Worm (Caenorhabditis elegans) whole organism, young adult: ENCODE results near the gene str-93.

ENCODE experiments used
- B0035.1 ChIP-seq: sonication (generic microtip); optimal IDR thresholded peaks from 2 replicates; lab custom pipeline; 2016; ENCODE audit warnings: missing genetic modification characterization, mild to moderate bottlenecking, missing compliant biosample characterization, missing genotype, missing genetic modification reagents
- C17E4.6 ChIP-seq: fragments of 200-800 bp; sonication (Bioruptor generic); IDR thresholded peaks from 2 replicates; pipeline ENCODE4 v1.3.6; 2022; ENCODE audit warnings: missing genetic modification reagents, missing genetic modification characterization, missing compliant biosample characterization
- F23B12.7 ChIP-seq: sonication (generic microtip); optimal IDR thresholded peaks from 2 replicates; lab custom pipeline; 2017; ENCODE audit warnings: missing genetic modification characterization, mild to moderate bottlenecking, missing compliant biosample characterization, antibody characterized with exemption, moderate library complexity; ENCODE audit not compliant: insufficient read depth
- F37B4.10 ChIP-seq: fragments of 200-800 bp; sonication (Bioruptor generic); IDR thresholded peaks from 2 replicates; pipeline ENCODE4 v1.3.6; 2022; ENCODE audit warnings: missing genetic modification characterization, missing compliant biosample characterization
- F49E8.2 ChIP-seq: sonication (generic microtip); optimal IDR thresholded peaks from 3 replicates; lab custom pipeline; 2017; ENCODE audit warnings: missing genetic modification characterization, mild to moderate bottlenecking, missing compliant biosample characterization, antibody characterized with exemption, moderate library complexity; ENCODE audit not compliant: insufficient read depth
- K12H6.12 ChIP-seq: fragments of 200-800 bp; sonication (Bioruptor generic); optimal IDR thresholded peaks from 2 replicates; lab custom pipeline; 2018; ENCODE audit warnings: mild to moderate bottlenecking, missing genetic modification characterization, missing compliant biosample characterization
- T07F8.4 ChIP-seq: sonication (generic microtip); optimal IDR thresholded peaks from 2 replicates; lab custom pipeline; 2016; ENCODE audit warnings: mild to moderate bottlenecking, missing genetic modification characterization, moderate library complexity, missing compliant biosample characterization
- Y53G8AR.9 ChIP-seq: fragments of 200-800 bp; sonication (Bioruptor generic); conservative IDR thresholded peaks from 2 replicates; pipeline ENCODE4 v1.3.6; 2022; ENCODE audit warnings: missing genetic modification reagents, missing genetic modification characterization, missing compliant biosample characterization
- Y56A3A.18 ChIP-seq: fragments of 200-800 bp; sonication (Bioruptor generic); IDR thresholded peaks from 2 replicates; pipeline ENCODE4 v1.3.6; 2022; ENCODE audit warnings: missing genetic modification reagents, missing genetic modification characterization, missing compliant biosample characterization
- akir-1 ChIP-seq: fragments of 200-800 bp; sonication (Bioruptor generic); optimal IDR thresholded peaks from 2 replicates; lab custom pipeline; 2018; ENCODE audit warnings: mild to moderate bottlenecking, missing genetic modification characterization, moderate library complexity, missing compliant biosample characterization
- ama-1 ChIP-seq, 3 experiments: fragments of 150-350 bp in 1 of 3; sonication (generic microtip) in 2 of 3; optimal IDR thresholded peaks; 2 replicates each; lab custom pipeline; 2014 to 2018; ENCODE audit warnings: missing biosample characterization in 2 of 3, missing genetic modification characterization in 2 of 3, missing genetic modification reagents in 2 of 3
- attf-3 ChIP-seq: fragments of 200-800 bp; sonication (Bioruptor generic); conservative IDR thresholded peaks from 2 replicates; pipeline ENCODE4 v1.3.6; 2022; ENCODE audit warnings: missing genetic modification reagents, missing genetic modification characterization, missing compliant biosample characterization
- cebp-2 ChIP-seq: fragments of 200-800 bp; sonication (Bioruptor generic); IDR thresholded peaks from 2 replicates; pipeline ENCODE4 v1.3.6; 2022; ENCODE audit warnings: missing genetic modification characterization, missing compliant biosample characterization
- ceh-27 ChIP-seq: fragments of 200-800 bp; sonication (Bioruptor generic); optimal IDR thresholded peaks from 2 replicates; lab custom pipeline; 2018; ENCODE audit warnings: mild to moderate bottlenecking, missing genetic modification characterization, moderate library complexity, missing compliant biosample characterization
- ceh-40 ChIP-seq: fragments of 200-800 bp; sonication (Bioruptor generic); IDR thresholded peaks from 2 replicates; pipeline ENCODE4 v1.3.6; 2022; ENCODE audit warnings: missing genetic modification characterization, missing compliant biosample characterization
- ceh-58 ChIP-seq: fragments of 200-800 bp; sonication (Bioruptor generic); IDR thresholded peaks from 2 replicates; pipeline ENCODE4 v1.3.6; 2022; ENCODE audit warnings: missing genetic modification characterization, missing compliant biosample characterization
- ceh-79 ChIP-seq: sonication (generic microtip); optimal IDR thresholded peaks from 2 replicates; lab custom pipeline; 2017; ENCODE audit warnings: mild to moderate bottlenecking, missing genetic modification characterization, missing compliant biosample characterization
- lag-1 ChIP-seq: fragments of 200-800 bp; sonication (Bioruptor generic); IDR thresholded peaks from 2 replicates; pipeline ENCODE4 v1.3.6; 2022; ENCODE audit warnings: missing genetic modification reagents, missing genetic modification characterization, missing compliant biosample characterization
- let-607 ChIP-seq, 2 experiments: fragments of 200-800 bp in 1 of 2; sonication (Bioruptor generic) in 1 of 2; sonication (generic microtip) in 1 of 2; optimal IDR thresholded peaks; 2 replicates each; lab custom pipeline; 2016 to 2018; ENCODE audit warnings: mild to moderate bottlenecking in 2 of 2, missing compliant biosample characterization in 2 of 2, missing genetic modification characterization in 2 of 2, moderate library complexity in 2 of 2, missing genotype in 1 of 2
- lin-35 ChIP-seq, 3 experiments: fragments of 150-350 bp in 2 of 3; sonication (generic microtip) in 1 of 3; optimal IDR thresholded peaks; 2 replicates each; lab custom pipeline; 2014 to 2018; ENCODE audit warnings: missing biosample characterization in 3 of 3, missing genetic modification characterization in 3 of 3, missing genetic modification reagents in 3 of 3
- lsl-1 ChIP-seq: fragments of 200-800 bp; sonication (Bioruptor generic); optimal IDR thresholded peaks from 2 replicates; lab custom pipeline; 2018; ENCODE audit warnings: mild to moderate bottlenecking, missing genetic modification characterization, moderate library complexity, missing compliant biosample characterization
- madf-10 ChIP-seq: sonication (generic microtip); optimal IDR thresholded peaks from 2 replicates; lab custom pipeline; 2016; ENCODE audit warnings: mild to moderate bottlenecking, missing genetic modification characterization, missing compliant biosample characterization
- madf-3 ChIP-seq: fragments of 200-800 bp; sonication (Bioruptor generic); IDR thresholded peaks from 2 replicates; pipeline ENCODE4 v1.3.6; 2022; ENCODE audit warnings: missing genetic modification reagents, missing genetic modification characterization, missing compliant biosample characterization
- madf-8 ChIP-seq: fragments of 200-800 bp; sonication (Bioruptor generic); conservative IDR thresholded peaks from 2 replicates; pipeline ENCODE4 v1.3.6; 2022; ENCODE audit warnings: missing genetic modification reagents, missing genetic modification characterization, missing compliant biosample characterization
- mcd-1 ChIP-seq: fragments of 200-800 bp; sonication (Bioruptor generic); IDR thresholded peaks from 2 replicates; pipeline ENCODE4 v1.3.6; 2022; ENCODE audit warnings: missing genetic modification reagents, missing genetic modification characterization, missing compliant biosample characterization
- nfya-1 ChIP-seq: sonication (generic microtip); optimal IDR thresholded peaks from 2 replicates; lab custom pipeline; 2017; ENCODE audit warnings: antibody characterized with exemption, missing compliant biosample characterization, missing genetic modification characterization, borderline replicate concordance; ENCODE audit not compliant: insufficient read depth
- nhr-179 ChIP-seq: sonication (generic microtip); optimal IDR thresholded peaks from 2 replicates; lab custom pipeline; 2016; ENCODE audit warnings: mild to moderate bottlenecking, missing genetic modification characterization, missing compliant biosample characterization
- nhr-27 ChIP-seq: fragments of 200-800 bp; sonication (Bioruptor generic); optimal IDR thresholded peaks from 2 replicates; lab custom pipeline; 2018; ENCODE audit warnings: mild to moderate bottlenecking, missing genetic modification characterization, moderate library complexity, missing compliant biosample characterization
- nhr-80 ChIP-seq: sonication (generic microtip); optimal IDR thresholded peaks from 2 replicates; lab custom pipeline; 2016; ENCODE audit warnings: missing genetic modification characterization, missing compliant biosample characterization
- nhr-90 ChIP-seq: sonication (generic microtip); optimal IDR thresholded peaks from 2 replicates; lab custom pipeline; 2016; ENCODE audit warnings: missing genotype, mild to moderate bottlenecking, missing genetic modification characterization, missing compliant biosample characterization
- pha-4 ChIP-seq: fragments of 150-350 bp; sonication (generic microtip); optimal IDR thresholded peaks from 2 replicates; lab custom pipeline; 2014; ENCODE audit warnings: missing biosample characterization, missing genetic modification reagents, missing genetic modification characterization
- rec-8 ChIP-seq, 2 experiments: sonication (generic microtip); optimal IDR thresholded peaks; 2 replicates each; lab custom pipeline; 2016; ENCODE audit warnings: mild to moderate bottlenecking in 2 of 2, missing genetic modification characterization in 2 of 2, missing genetic modification reagents in 2 of 2, missing genotype in 2 of 2, missing biosample characterization in 1 of 2, missing compliant biosample characterization in 1 of 2, moderate library complexity in 1 of 2
- repo-1 ChIP-seq: sonication (generic microtip); optimal IDR thresholded peaks from 2 replicates; lab custom pipeline; 2017; ENCODE audit warnings: mild to moderate bottlenecking, missing genetic modification characterization, missing compliant biosample characterization
- rpc-1 ChIP-seq, 2 experiments: fragments of 150-350 bp in 1 of 2; sonication (generic microtip) in 1 of 2; optimal IDR thresholded peaks; 2 replicates each; lab custom pipeline; 2014 to 2018; ENCODE audit warnings: missing biosample characterization in 1 of 2, missing genetic modification characterization in 1 of 2, missing genetic modification reagents in 1 of 2, missing genotype in 1 of 2
- sea-2 ChIP-seq: fragments of 200-800 bp; sonication (Bioruptor generic); IDR thresholded peaks from 2 replicates; pipeline ENCODE4 v1.3.6; 2022; ENCODE audit warnings: missing genetic modification characterization, missing compliant biosample characterization
- zim-3 ChIP-seq: sonication (generic microtip); optimal IDR thresholded peaks from 2 replicates; lab custom pipeline; 2017; ENCODE audit warnings: mild to moderate bottlenecking, missing genetic modification characterization, moderate library complexity, missing compliant biosample characterization
- ztf-18 ChIP-seq: sonication (generic microtip); optimal IDR thresholded peaks from 2 replicates; lab custom pipeline; 2016; ENCODE audit warnings: missing genotype, mild to moderate bottlenecking, missing genetic modification characterization, missing compliant biosample characterization
- ztf-25 ChIP-seq: fragments of 200-800 bp; sonication (Bioruptor generic); IDR thresholded peaks from 2 replicates; pipeline ENCODE4 v1.3.6; 2022; ENCODE audit warnings: missing genetic modification reagents, missing genetic modification characterization, missing compliant biosample characterization
- ztf-28 ChIP-seq: fragments of 200-800 bp; sonication (Bioruptor generic); IDR thresholded peaks from 2 replicates; pipeline ENCODE4 v1.3.6; 2022; ENCODE audit warnings: missing genetic modification reagents, missing genetic modification characterization, missing compliant biosample characterization
- ztf-6 ChIP-seq: fragments of 200-800 bp; sonication (Bioruptor generic); IDR thresholded peaks from 2 replicates; pipeline ENCODE4 v1.3.6; 2022; ENCODE audit warnings: missing genetic modification reagents, missing genetic modification characterization, missing compliant biosample characterization

str-93 gene

ce11 chrV:17676553-17676952 lies 3.3 kb upstream of the str-93 start, which contains the start of gene str-92:
str-92 (minus strand) TSS chrV:17676653.
- no peak for TF ChIP-seq T07F8.4 (tag; lab: Kevin White, UChicago)
- TF ChIP-seq pha-4, result no peak
- TF ChIP-seq, all 124 proteins: peak for 0

ce11 chrV:17668531-17668930 lies 4.7 kb downstream of the str-93 start, which contains the start of gene str-89:
str-89 (plus strand) TSS chrV:17668831.
- TF ChIP-seq Y56A3A.18 (GFP tag; lab: Robert Waterston, UW) (no peak), B0035.1 (tag; lab: Kevin White, UChicago) (no peak), rec-8 (tag; optimal IDR thresholded peaks at IDR 0.05; lab: Kevin White, UChicago) (no peak), K12H6.12 (tag; lab: Kevin White, UChicago) (no peak), lin-35 (GFP tag; optimal IDR thresholded peaks at IDR 0.05; lab: Kevin White, UChicago) (no peak), lsl-1 (GFP tag; lab: Kevin White, UChicago) (no peak), ama-1 (optimal IDR thresholded peaks at IDR 0.05; lab: Kevin White, UChicago) (no peak), ama-1 (GFP tag; optimal IDR thresholded peaks at IDR 0.05; lab: Kevin White, UChicago) (no peak), ceh-27 (GFP tag; lab: Kevin White, UChicago) (no peak), nfya-1 (tag; lab: Kevin White, UChicago) (no peak), zim-3 (tag; lab: Kevin White, UChicago) (no peak), let-607 (tag; optimal IDR thresholded peaks at IDR 0.05; lab: Kevin White, UChicago) (no peak), F23B12.7 (tag; lab: Kevin White, UChicago) (no peak)
- TF ChIP-seq, all 124 proteins: peak for 0

ce11 chrV:17667676-17668075 lies 5.6 kb downstream of the str-93 start, which contains the start of gene F59A1.12:
F59A1.12 (minus strand) TSS chrV:17667776.
- TF ChIP-seq Y53G8AR.9, result no peak
- no peak for TF ChIP-seq madf-3 (GFP tag; lab: Robert Waterston, UW)
- TF ChIP-seq ceh-40, result no peak
- no peak for TF ChIP-seq akir-1 (GFP tag; lab: Kevin White, UChicago)
- no peak for TF ChIP-seq F37B4.10 (GFP tag; lab: Robert Waterston, UW)
- TF ChIP-seq cebp-2, result no peak
- no peak for TF ChIP-seq attf-3 (GFP tag; lab: Robert Waterston, UW)
- TF ChIP-seq lag-1, result no peak
- no peak for TF ChIP-seq ztf-6 (GFP tag; lab: Robert Waterston, UW)
- TF ChIP-seq ztf-18 (tag; lab: Kevin White, UChicago), result no peak
- no peak for TF ChIP-seq rpc-1 (optimal IDR thresholded peaks at IDR 0.05; lab: Kevin White, UChicago)
- no peak for TF ChIP-seq rpc-1 (tag; optimal IDR thresholded peaks at IDR 0.05; lab: Kevin White, UChicago)
- no peak for TF ChIP-seq ceh-58 (GFP tag; lab: Robert Waterston, UW)
- TF ChIP-seq rec-8 (tag; optimal IDR thresholded peaks at IDR 0.05; lab: Kevin White, UChicago), result no peak
- TF ChIP-seq sea-2, result no peak
- no peak for TF ChIP-seq ztf-28 (GFP tag; lab: Robert Waterston, UW)
- TF ChIP-seq C17E4.6 (GFP tag; lab: Robert Waterston, UW), result no peak
- no peak for TF ChIP-seq repo-1 (tag; lab: Kevin White, UChicago)
- no peak for TF ChIP-seq ztf-25 (GFP tag; lab: Robert Waterston, UW)
- TF ChIP-seq madf-10 (tag; lab: Kevin White, UChicago), result no peak
- TF ChIP-seq mcd-1 (GFP tag; lab: Robert Waterston, UW), result no peak

- TF ChIP-seq nhr-90 (tag; lab: Kevin White, UChicago) (no peak), madf-8 (GFP tag; lab: Robert Waterston, UW) (no peak), nhr-27 (no peak), ceh-79 (tag; lab: Kevin White, UChicago) (no peak), F49E8.2 (tag; lab: Kevin White, UChicago) (no peak), nhr-80 (tag; lab: Kevin White, UChicago) (no peak), nhr-179 (tag; lab: Kevin White, UChicago) (no peak), zim-3 (tag; lab: Kevin White, UChicago) (no peak)
Observed at ce11 chrV:17665906-17666305, 7.3 kb downstream of the str-93 start, which contains the start of gene F59A1.11. F59A1.11 (minus strand) TSS chrV:17666006.
